Worm (Caenorhabditis elegans) whole organism, L1 larva: ENCODE results near the gene spig-1.

Experiments used
- C16A3.4 ChIP-seq: fragments of 150-350 bp; optimal IDR thresholded peaks from 2 replicates; lab custom pipeline; 2014; ENCODE audit warnings: missing biosample characterization, missing genetic modification characterization
- F16B12.6 ChIP-seq: fragments of 150-350 bp; optimal IDR thresholded peaks from 2 replicates; lab custom pipeline; 2014; ENCODE audit warnings: missing biosample characterization, missing genetic modification characterization
- aha-1 ChIP-seq: fragments of 150-350 bp; optimal IDR thresholded peaks from 2 replicates; lab custom pipeline; 2014; ENCODE audit warnings: missing biosample characterization, missing genetic modification characterization
- alr-1 ChIP-seq: fragments of 200-800 bp; sonication (Bioruptor generic); optimal IDR thresholded peaks from 2 replicates; lab custom pipeline; 2018; ENCODE audit warnings: borderline replicate concordance, mild to moderate bottlenecking, missing genetic modification characterization, missing compliant biosample characterization
- aly-2 ChIP-seq: fragments of 150-350 bp; optimal IDR thresholded peaks from 2 replicates; lab custom pipeline; 2014; ENCODE audit warnings: missing biosample characterization, missing genetic modification characterization
- ama-1 ChIP-seq: fragments of 150-350 bp; optimal IDR thresholded peaks from 2 replicates; lab custom pipeline; 2014
- blmp-1 ChIP-seq: fragments of 150-350 bp; optimal IDR thresholded peaks from 2 replicates; lab custom pipeline; 2014; ENCODE audit warnings: missing biosample characterization, missing genetic modification characterization
- ceh-63 ChIP-seq: fragments of 200-800 bp; sonication (Bioruptor generic); optimal IDR thresholded peaks from 2 replicates; lab custom pipeline; 2018; ENCODE audit warnings: mild to moderate bottlenecking, missing genetic modification characterization, missing compliant biosample characterization
- ceh-88 ChIP-seq: fragments of 200-800 bp; sonication (Bioruptor generic); IDR thresholded peaks from 2 replicates; pipeline ENCODE4 v1.3.6; 2022; ENCODE audit warnings: missing genetic modification characterization, missing compliant biosample characterization
- ceh-90 ChIP-seq: sonication (generic microtip); optimal IDR thresholded peaks from 2 replicates; lab custom pipeline; 2016; ENCODE audit warnings: missing genetic modification characterization, missing compliant biosample characterization
- dpl-1 ChIP-seq, 3 experiments: fragments of 150-350 bp in 2 of 3; sonication (generic microtip) in 1 of 3; optimal IDR thresholded peaks; 2 replicates each; lab custom pipeline; 2014 to 2017; ENCODE audit warnings: missing biosample characterization in 3 of 3, missing genetic modification characterization in 3 of 3, missing genetic modification reagents in 3 of 3
- efl-1 ChIP-seq, 4 experiments: fragments of 150-350 bp; optimal IDR thresholded peaks in 3 of 4; peaks in 1 of 4; 1 replicate in 1 of 4; 2 replicates in 3 of 4; lab custom pipeline; 2014; ENCODE audit warnings: missing biosample characterization in 2 of 4, missing genetic modification characterization in 2 of 4, missing genetic modification reagents in 2 of 4
- efl-3 ChIP-seq: fragments of 200-800 bp; sonication (Bioruptor generic); optimal IDR thresholded peaks from 2 replicates; lab custom pipeline; 2018; ENCODE audit warnings: mild to moderate bottlenecking, missing genetic modification characterization, missing compliant biosample characterization
- egl-13 ChIP-seq: sonication (generic microtip); optimal IDR thresholded peaks from 2 replicates; lab custom pipeline; 2016; ENCODE audit warnings: missing genotype, missing genetic modification reagents, missing genetic modification characterization, missing compliant biosample characterization
- egl-27 ChIP-seq, 2 experiments: fragments of 150-350 bp in 1 of 2; sonication (generic microtip); optimal IDR thresholded peaks; 3 replicates each; lab custom pipeline; 2017 to 2018; ENCODE audit warnings: missing biosample characterization in 2 of 2, missing genetic modification characterization in 2 of 2, missing genetic modification reagents in 2 of 2
- elt-2 ChIP-seq: sonication (generic microtip); optimal IDR thresholded peaks from 2 replicates; lab custom pipeline; 2016; ENCODE audit warnings: missing genetic modification characterization, mild to moderate bottlenecking, inconsistent platforms, missing compliant biosample characterization, missing genetic modification reagents
- ets-5 ChIP-seq: fragments of 200-800 bp; sonication (Bioruptor generic); IDR thresholded peaks from 2 replicates; pipeline ENCODE4 v1.3.6; 2022; ENCODE audit warnings: missing genetic modification characterization, missing compliant biosample characterization
- fkh-10 ChIP-seq: sonication (generic microtip); optimal IDR thresholded peaks from 2 replicates; lab custom pipeline; 2017; ENCODE audit warnings: missing biosample characterization, missing genetic modification reagents, missing genetic modification characterization
- fkh-8 ChIP-seq: sonication (generic microtip); optimal IDR thresholded peaks from 2 replicates; lab custom pipeline; 2016; ENCODE audit warnings: mild to moderate bottlenecking, missing genetic modification characterization, missing compliant biosample characterization
- grh-1 ChIP-seq: fragments of 200-800 bp; sonication (Bioruptor generic); IDR thresholded peaks from 2 replicates; pipeline ENCODE4 v1.3.6; 2022; ENCODE audit warnings: missing genetic modification reagents, missing genetic modification characterization, missing compliant biosample characterization
- hlh-17 ChIP-seq: fragments of 200-800 bp; sonication (Bioruptor generic); optimal IDR thresholded peaks from 2 replicates; lab custom pipeline; 2018; ENCODE audit warnings: missing genetic modification characterization, mild to moderate bottlenecking, missing compliant biosample characterization, moderate library complexity, borderline replicate concordance
- hpl-2 ChIP-seq: fragments of 150-350 bp; optimal IDR thresholded peaks from 2 replicates; lab custom pipeline; 2014; ENCODE audit warnings: missing biosample characterization, missing genetic modification reagents, missing genetic modification characterization
- lin-13 ChIP-seq: fragments of 150-350 bp; optimal IDR thresholded peaks from 2 replicates; lab custom pipeline; 2014; ENCODE audit warnings: missing biosample characterization, missing genetic modification reagents, missing genetic modification characterization
- lin-15B ChIP-seq: fragments of 150-350 bp; sonication (generic microtip); optimal IDR thresholded peaks from 3 replicates; lab custom pipeline; 2014; ENCODE audit warnings: missing biosample characterization, missing genetic modification characterization
- lin-35 ChIP-seq, 2 experiments: fragments of 150-350 bp; optimal IDR thresholded peaks; 2 replicates each; lab custom pipeline; 2014; ENCODE audit warnings: missing biosample characterization in 2 of 2, missing genetic modification characterization in 2 of 2, missing genetic modification reagents in 2 of 2
- lin-39 ChIP-seq: fragments of 150-350 bp; optimal IDR thresholded peaks from 2 replicates; lab custom pipeline; 2014; ENCODE audit warnings: missing biosample characterization, missing genetic modification reagents, missing genetic modification characterization
- lir-3 ChIP-seq: sonication (generic microtip); optimal IDR thresholded peaks from 2 replicates; lab custom pipeline; 2016; ENCODE audit warnings: mild to moderate bottlenecking, missing genetic modification characterization, moderate library complexity, missing compliant biosample characterization; ENCODE audit not compliant: poor library complexity
- lsy-2 ChIP-seq, 2 experiments: fragments of 150-350 bp; optimal IDR thresholded peaks; 2 replicates each; lab custom pipeline; 2014; ENCODE audit warnings: missing biosample characterization in 2 of 2, missing genetic modification characterization in 2 of 2
- mab-9 ChIP-seq: fragments of 200-800 bp; sonication (Bioruptor generic); IDR thresholded peaks from 2 replicates; pipeline ENCODE4 v1.3.6; 2022; ENCODE audit warnings: missing genetic modification reagents, missing genetic modification characterization, missing compliant biosample characterization
- mdl-1 ChIP-seq, 2 experiments: fragments of 150-350 bp; optimal IDR thresholded peaks; 2 replicates each; lab custom pipeline; 2014 to 2017; ENCODE audit warnings: missing biosample characterization in 2 of 2, missing genetic modification characterization in 2 of 2, inconsistent platforms in 1 of 2
- mep-1 ChIP-seq: fragments of 150-350 bp; optimal IDR thresholded peaks from 2 replicates; lab custom pipeline; 2014; ENCODE audit warnings: missing biosample characterization, missing genetic modification characterization
- nhr-12 ChIP-seq: sonication (generic microtip); optimal IDR thresholded peaks from 2 replicates; lab custom pipeline; 2017; ENCODE audit warnings: missing biosample characterization, missing genetic modification characterization
- nhr-19 ChIP-seq: fragments of 200-800 bp; sonication (Bioruptor generic); conservative IDR thresholded peaks from 2 replicates; pipeline ENCODE4 v1.3.6; 2022; ENCODE audit warnings: missing genetic modification characterization, missing compliant biosample characterization
- nhr-28 ChIP-seq: fragments of 150-350 bp; optimal IDR thresholded peaks from 2 replicates; lab custom pipeline; 2014; ENCODE audit warnings: missing biosample characterization, missing genetic modification characterization
- nhr-47 ChIP-seq: sonication (generic microtip); optimal IDR thresholded peaks from 2 replicates; lab custom pipeline; 2016; ENCODE audit warnings: mild to moderate bottlenecking, missing genetic modification characterization, moderate library complexity, missing compliant biosample characterization
- nhr-76 ChIP-seq: sonication (generic microtip); optimal IDR thresholded peaks from 2 replicates; lab custom pipeline; 2017; ENCODE audit warnings: missing biosample characterization, missing genetic modification characterization
- nhr-77 ChIP-seq: fragments of 150-350 bp; optimal IDR thresholded peaks from 2 replicates; lab custom pipeline; 2014; ENCODE audit warnings: missing biosample characterization, missing genetic modification characterization
- nhr-84 ChIP-seq: sonication (generic microtip); optimal IDR thresholded peaks from 2 replicates; lab custom pipeline; 2017; ENCODE audit warnings: missing biosample characterization, missing genetic modification characterization
- nhr-85 ChIP-seq: sonication (generic microtip); peaks from one replicate; lab custom pipeline; 2016; ENCODE audit warnings: missing genetic modification characterization, inconsistent platforms, missing compliant biosample characterization
- pax-3 ChIP-seq: fragments of 200-800 bp; sonication (Bioruptor generic); optimal IDR thresholded peaks from 2 replicates; lab custom pipeline; 2018; ENCODE audit warnings: mild to moderate bottlenecking, missing genetic modification characterization, moderate library complexity, missing compliant biosample characterization
- pqm-1 ChIP-seq: sonication (generic microtip); optimal IDR thresholded peaks from 3 replicates; lab custom pipeline; 2017; ENCODE audit warnings: missing biosample characterization, missing genetic modification characterization
- skn-1 ChIP-seq: fragments of 150-350 bp; optimal IDR thresholded peaks from 2 replicates; lab custom pipeline; 2014; ENCODE audit warnings: missing biosample characterization, missing genetic modification characterization
- snpc-4 ChIP-seq: fragments of 150-350 bp; optimal IDR thresholded peaks from 2 replicates; lab custom pipeline; 2014; ENCODE audit warnings: missing biosample characterization, missing genetic modification characterization
- snu-23 ChIP-seq: sonication (generic microtip); optimal IDR thresholded peaks from 2 replicates; lab custom pipeline; 2016; ENCODE audit warnings: missing genetic modification characterization, missing compliant biosample characterization
- sox-4 ChIP-seq: sonication (generic microtip); optimal IDR thresholded peaks from 2 replicates; lab custom pipeline; 2016; ENCODE audit warnings: missing genetic modification characterization, missing compliant biosample characterization
- sptf-1 ChIP-seq: fragments of 150-350 bp; optimal IDR thresholded peaks from 2 replicates; lab custom pipeline; 2014; ENCODE audit warnings: missing biosample characterization, missing genetic modification characterization
- sup-37 ChIP-seq: fragments of 200-800 bp; sonication (Bioruptor generic); optimal IDR thresholded peaks from 2 replicates; lab custom pipeline; 2018; ENCODE audit warnings: mild to moderate bottlenecking, missing genetic modification characterization, missing compliant biosample characterization
- tlp-1 ChIP-seq: fragments of 150-350 bp; optimal IDR thresholded peaks from 2 replicates; lab custom pipeline; 2014; ENCODE audit warnings: missing biosample characterization, missing genetic modification characterization
- unc-62 ChIP-seq: fragments of 150-350 bp; optimal IDR thresholded peaks from 2 replicates; lab custom pipeline; 2014; ENCODE audit warnings: missing biosample characterization, missing genetic modification reagents, missing genetic modification characterization
- xbp-1 ChIP-seq: sonication (generic microtip); optimal IDR thresholded peaks from 2 replicates; lab custom pipeline; 2016; ENCODE audit warnings: missing genetic modification characterization, missing compliant biosample characterization
- ztf-11 ChIP-seq, 2 experiments: sonication (generic microtip); optimal IDR thresholded peaks; 2 replicates each; lab custom pipeline; 2016 to 2017; ENCODE audit warnings: missing genetic modification characterization in 2 of 2, missing biosample characterization in 1 of 2, missing compliant biosample characterization in 1 of 2

The spig-1 gene

ce11 chrV:7087340-7087739 is 35.8 kb downstream of the spig-1 start:
- TF ChIP-seq nhr-84 (tag; lab: Kevin White, UChicago) = no peak
- no peak for TF ChIP-seq sup-37 (GFP tag; lab: Kevin White, UChicago)
- no peak for TF ChIP-seq pqm-1 (tag; lab: Kevin White, UChicago)
- TF ChIP-seq nhr-85 (tag; lab: Kevin White, UChicago) = no peak
- no peak for TF ChIP-seq tlp-1
- no peak for TF ChIP-seq aha-1 (tag; lab: Kevin White, UChicago)
- no peak for TF ChIP-seq nhr-28 (tag; lab: Kevin White, UChicago)
- no peak for TF ChIP-seq dpl-1 (GFP tag; optimal IDR thresholded peaks at IDR 0.05; lab: Kevin White, UChicago)
- no peak for TF ChIP-seq ceh-63 (GFP tag; lab: Kevin White, UChicago)
- TF ChIP-seq mep-1 = no peak
- no peak for TF ChIP-seq hpl-2
- TF ChIP-seq egl-27 (tag; optimal IDR thresholded peaks at IDR 0.05; lab: Kevin White, UChicago) = no peak

DNA sequence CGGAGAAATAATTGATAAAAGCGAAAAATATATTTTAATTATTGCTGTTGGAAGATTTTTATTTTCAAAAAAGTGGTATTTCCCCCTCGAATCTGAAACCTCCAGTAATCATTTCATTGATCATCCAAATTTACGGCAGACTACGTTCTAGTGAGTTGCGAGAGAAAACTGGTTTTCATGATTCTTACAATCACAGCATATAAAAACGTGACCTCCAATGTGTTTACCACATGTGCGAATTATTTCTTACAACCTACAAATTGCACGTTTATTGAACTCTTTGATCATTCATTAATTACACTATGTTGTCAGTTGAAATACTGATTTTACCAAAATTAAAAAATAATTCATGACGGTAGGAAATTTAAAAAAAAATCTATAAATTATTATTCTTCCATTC is 37.7 kb downstream of the spig-1 start:
- peak; percentile 91 for TF ChIP-seq grh-1 (GFP tag; lab: Robert Waterston, UW)
- peak; percentile 36 to 53 for TF ChIP-seq lsy-2 (tag; optimal IDR thresholded peaks at IDR 0.05; lab: Kevin White, UChicago)
- no peak for TF ChIP-seq pax-3 (tag; lab: Kevin White, UChicago)
- TF ChIP-seq ceh-90 = no peak
- peak; percentile 71 for TF ChIP-seq nhr-19
- TF ChIP-seq unc-62 (GFP tag; lab: Kevin White, UChicago) = no peak
- no peak for TF ChIP-seq elt-2 (tag; lab: Kevin White, UChicago)
- no peak for TF ChIP-seq hlh-17 (GFP tag; lab: Kevin White, UChicago)
- no peak for TF ChIP-seq lin-15B (tag; lab: Kevin White, UChicago)
- TF ChIP-seq lir-3 = peak; percentile 44
- no peak for TF ChIP-seq skn-1
- no peak for TF ChIP-seq tlp-1
- TF ChIP-seq nhr-77 (tag; lab: Kevin White, UChicago) = no peak
- TF ChIP-seq mab-9 = no peak
- no peak for TF ChIP-seq sox-4 (tag; lab: Kevin White, UChicago)
- no peak for TF ChIP-seq pqm-1 (tag; lab: Kevin White, UChicago)
- no peak for TF ChIP-seq lin-13 (GFP tag; lab: Kevin White, UChicago)
- peak; percentile 27 for TF ChIP-seq nhr-47
- TF ChIP-seq sup-37 (GFP tag; lab: Kevin White, UChicago) = no peak
- TF ChIP-seq nhr-76 = no peak
- TF ChIP-seq blmp-1 (tag; lab: Kevin White, UChicago) = peak; percentile 70
- no peak for TF ChIP-seq hpl-2
- no peak for TF ChIP-seq lin-39
- no peak for TF ChIP-seq nhr-12 (tag; lab: Kevin White, UChicago)
- TF ChIP-seq fkh-8 = no peak
- peak; percentile 42 for TF ChIP-seq C16A3.4 (tag; lab: Kevin White, UChicago)
- TF ChIP-seq efl-1 (optimal IDR thresholded peaks at IDR 0.05; lab: Kevin White, UChicago) = peak in 1 of 2 experiments; percentile 40
- peak; percentile 10 to 94 for TF ChIP-seq efl-1 (GFP tag; optimal IDR thresholded peaks at IDR 0.05 in 1 of 2; lab: Kevin White, UChicago)
- no peak for TF ChIP-seq fkh-10
- TF ChIP-seq lin-35 (GFP tag; optimal IDR thresholded peaks at IDR 0.05; lab: Kevin White, UChicago) = peak in 1 of 2 experiments; percentile 81
- TF ChIP-seq efl-3 (GFP tag; lab: Kevin White, UChicago) = no peak
- no peak for TF ChIP-seq alr-1
- TF ChIP-seq ceh-63 (GFP tag; lab: Kevin White, UChicago) = no peak
- peak in 1 of 2 experiments; percentile 72 for TF ChIP-seq mdl-1 (tag; optimal IDR thresholded peaks at IDR 0.05; lab: Kevin White, UChicago)
- no peak for TF ChIP-seq ztf-11 (tag; optimal IDR thresholded peaks at IDR 0.05; lab: Kevin White, UChicago)
- TF ChIP-seq nhr-84 (tag; lab: Kevin White, UChicago) = no peak
- no peak for TF ChIP-seq ets-5 (GFP tag; lab: Robert Waterston, UW)
- no peak for TF ChIP-seq F16B12.6 (tag; lab: Kevin White, UChicago)
- TF ChIP-seq xbp-1 (tag; lab: Kevin White, UChicago) = no peak
- peak; percentile 73 for TF ChIP-seq snu-23 (GFP tag; lab: Kevin White, UChicago)
- TF ChIP-seq aly-2 (tag; lab: Kevin White, UChicago) = no peak
- no peak for TF ChIP-seq ama-1 (lab: Kevin White, UChicago)
- TF ChIP-seq sptf-1 (tag; lab: Kevin White, UChicago) = no peak
- no peak for TF ChIP-seq snpc-4 (tag; lab: Kevin White, UChicago)
- no peak for TF ChIP-seq egl-13 (tag; lab: Kevin White, UChicago)
- TF ChIP-seq aha-1 (tag; lab: Kevin White, UChicago) = no peak
- TF ChIP-seq ceh-88 (GFP tag; lab: Robert Waterston, UW) = no peak
